Fruit fly (Drosophila melanogaster) whole organism, embryonic: ENCODE results near the gene SclA.
A peak's percentile ranks its signal among the peaks of the same experiment; 100 is the strongest.

Experiments
- CG10431 ChIP-seq: fragments of 200-800 bp; sonication (Bioruptor generic); optimal IDR thresholded peaks from 3 replicates; lab custom pipeline; 2018; ENCODE audit warnings: missing biosample characterization, mild to moderate bottlenecking, missing genetic modification characterization
- CG10959 ChIP-seq: fragments of 200-800 bp; sonication (Bioruptor generic); IDR thresholded peaks from 2 replicates; pipeline ENCODE4 v1.3.6; 2022; ENCODE audit warnings: missing biosample characterization, missing genetic modification characterization
- CG11456 ChIP-seq: fragments of 200-800 bp; sonication (Bioruptor generic); IDR thresholded peaks from 3 replicates; pipeline ENCODE4 v1.3.6; 2022; ENCODE audit warnings: missing biosample characterization, missing genetic modification characterization
- CG14050 ChIP-seq: fragments of 200-800 bp; sonication (Bioruptor generic); IDR thresholded peaks from 3 replicates; pipeline ENCODE4 v1.3.6; 2022; ENCODE audit warnings: missing biosample characterization, missing genetic modification characterization
- CG2678 ChIP-seq: fragments of 200-800 bp; sonication (Bioruptor generic); optimal IDR thresholded peaks from 3 replicates; lab custom pipeline; 2019; ENCODE audit warnings: missing biosample characterization, mild to moderate bottlenecking, missing genetic modification characterization, moderate library complexity
- CG2712 ChIP-seq: fragments of 200-800 bp; optimal IDR thresholded peaks from 3 replicates; lab custom pipeline; 2019; ENCODE audit warnings: missing biosample characterization, mild to moderate bottlenecking, missing genetic modification characterization, moderate library complexity
- CG6689 ChIP-seq: fragments of 200-800 bp; sonication (Bioruptor generic); IDR thresholded peaks from 2 replicates; pipeline ENCODE4 v1.3.6; 2022; ENCODE audit warnings: missing biosample characterization, missing genetic modification characterization
- CG7963 ChIP-seq: fragments of 200-800 bp; sonication (Bioruptor generic); IDR thresholded peaks from 3 replicates; pipeline ENCODE4 v1.3.6; 2022; ENCODE audit warnings: missing biosample characterization, missing genetic modification characterization; ENCODE audit not compliant: partially characterized antibody
- CG9215 ChIP-seq: fragments of 200-800 bp; sonication (Bioruptor generic); IDR thresholded peaks from 2 replicates; pipeline ENCODE4 v1.3.6; 2022; ENCODE audit warnings: missing biosample characterization, missing genetic modification characterization
- CG9609 ChIP-seq: fragments of 200-800 bp; sonication (Bioruptor generic); optimal IDR thresholded peaks from 3 replicates; lab custom pipeline; 2016; ENCODE audit warnings: missing biosample characterization, missing genetic modification characterization
- Camta ChIP-seq: fragments of 200-800 bp; sonication (Bioruptor generic); optimal IDR thresholded peaks from 2 replicates; lab custom pipeline; 2016; ENCODE audit warnings: missing biosample characterization, missing genetic modification characterization
- Chrac-16 ChIP-seq: fragments of 200-800 bp; sonication (Bioruptor generic); optimal IDR thresholded peaks from 3 replicates; lab custom pipeline; 2016; ENCODE audit warnings: missing biosample characterization, missing genetic modification characterization
- CkIIα-i1 ChIP-seq: fragments of 200-800 bp; sonication (Bioruptor generic); IDR thresholded peaks from 2 replicates; pipeline ENCODE4 v1.3.6; 2022; ENCODE audit warnings: missing biosample characterization, missing genetic modification characterization
- CoRest ChIP-seq: fragments of 200-800 bp; sonication (Bioruptor generic); optimal IDR thresholded peaks from 3 replicates; lab custom pipeline; 2018; ENCODE audit warnings: missing biosample characterization, mild to moderate bottlenecking, missing genetic modification characterization, moderate library complexity
- Dek ChIP-seq: fragments of 200-800 bp; sonication (Bioruptor generic); optimal IDR thresholded peaks from 3 replicates; lab custom pipeline; 2019; ENCODE audit warnings: missing biosample characterization, mild to moderate bottlenecking, missing genetic modification characterization, moderate library complexity
- Dip2 ChIP-seq: fragments of 200-800 bp; sonication (Bioruptor generic); IDR thresholded peaks from 2 replicates; pipeline ENCODE4 v1.3.6; 2022; ENCODE audit warnings: missing biosample characterization, missing genetic modification characterization
- H15 ChIP-seq: fragments of 200-800 bp; sonication (Bioruptor generic); IDR thresholded peaks from 3 replicates; pipeline ENCODE4 v1.3.6; 2022; ENCODE audit warnings: missing biosample characterization, missing genetic modification characterization
- HLH54F ChIP-seq: fragments of 200-800 bp; sonication (Bioruptor generic); optimal IDR thresholded peaks from 3 replicates; lab custom pipeline; 2016; ENCODE audit warnings: missing biosample characterization, missing genetic modification characterization
- Hr51 ChIP-seq, 2 experiments: fragments of 200-800 bp; sonication (Bioruptor generic); optimal IDR thresholded peaks; 2 replicates in 1 of 2; 3 replicates in 1 of 2; lab custom pipeline; 2016 to 2018; ENCODE audit warnings: missing biosample characterization in 2 of 2, missing genetic modification characterization in 2 of 2, mild to moderate bottlenecking in 1 of 2, moderate library complexity in 1 of 2
- MBD-R2 ChIP-seq: fragments of 200-800 bp; sonication (Bioruptor generic); IDR thresholded peaks from 2 replicates; pipeline ENCODE4 v1.3.6; 2022; ENCODE audit warnings: missing biosample characterization, missing genetic modification characterization
- Mes4 ChIP-seq: fragments of 200-800 bp; sonication (Bioruptor generic); optimal IDR thresholded peaks from 2 replicates; lab custom pipeline; 2016; ENCODE audit warnings: missing biosample characterization, missing genetic modification characterization
- Mrtf ChIP-seq: fragments of 200-800 bp; sonication (Bioruptor generic); IDR thresholded peaks from 3 replicates; pipeline ENCODE4 v1.3.6; 2022; ENCODE audit warnings: missing biosample characterization, missing genetic modification characterization
- Nf-YA ChIP-seq: fragments of 200-800 bp; sonication (Bioruptor generic); IDR thresholded peaks from 2 replicates; pipeline ENCODE4 v1.3.6; 2022; ENCODE audit warnings: missing biosample characterization, missing genetic modification characterization
- Pdp1 ChIP-seq, 2 experiments: fragments of 200-800 bp; sonication (Bioruptor generic); optimal IDR thresholded peaks; 3 replicates each; lab custom pipeline; 2016; ENCODE audit warnings: missing biosample characterization in 2 of 2, missing genetic modification characterization in 2 of 2, mild to moderate bottlenecking in 1 of 2, moderate library complexity in 1 of 2
- Ptx1 ChIP-seq: fragments of 200-800 bp; sonication (Bioruptor generic); IDR thresholded peaks from 2 replicates; pipeline ENCODE4 v1.3.6; 2022; ENCODE audit warnings: missing biosample characterization, missing genetic modification characterization
- Sry-δ ChIP-seq: fragments of 200-800 bp; sonication (Bioruptor generic); optimal IDR thresholded peaks from 2 replicates; lab custom pipeline; 2016; ENCODE audit warnings: missing biosample characterization, missing genetic modification characterization
- Xrp1 ChIP-seq: fragments of 200-800 bp; sonication (Bioruptor generic); IDR thresholded peaks from 2 replicates; pipeline ENCODE4 v1.3.6; 2022; ENCODE audit warnings: missing biosample characterization, missing genetic modification characterization
- bab2 ChIP-seq: fragments of 200-800 bp; sonication (Bioruptor generic); optimal IDR thresholded peaks from 2 replicates; lab custom pipeline; 2016; ENCODE audit warnings: missing biosample characterization, missing genetic modification characterization
- bbx ChIP-seq: fragments of 200-800 bp; sonication (Bioruptor generic); IDR thresholded peaks from 2 replicates; pipeline ENCODE4 v1.3.6; 2022; ENCODE audit warnings: missing biosample characterization, missing genetic modification characterization; ENCODE audit not compliant: partially characterized antibody
- corto ChIP-seq: fragments of 200-800 bp; sonication (Bioruptor generic); optimal IDR thresholded peaks from 2 replicates; lab custom pipeline; 2016; ENCODE audit warnings: missing biosample characterization, mild to moderate bottlenecking, missing genetic modification characterization, moderate library complexity
- crp ChIP-seq, 2 experiments: fragments of 200-800 bp; sonication (Bioruptor generic); optimal IDR thresholded peaks; 2 replicates in 1 of 2; 3 replicates in 1 of 2; lab custom pipeline; 2017; ENCODE audit warnings: missing biosample characterization in 2 of 2, missing genetic modification characterization in 2 of 2, mild to moderate bottlenecking in 1 of 2, moderate library complexity in 1 of 2
- cwo ChIP-seq: fragments of 200-800 bp; sonication (Bioruptor generic); optimal IDR thresholded peaks from 3 replicates; lab custom pipeline; 2017; ENCODE audit warnings: missing biosample characterization, missing genetic modification characterization, mild to moderate bottlenecking, moderate library complexity, missing genetic modification reagents
- da ChIP-seq: fragments of 200-800 bp; sonication (Bioruptor generic); optimal IDR thresholded peaks from 2 replicates; lab custom pipeline; 2016; ENCODE audit warnings: missing biosample characterization, missing genetic modification characterization
- dmrt99B ChIP-seq: fragments of 200-800 bp; sonication (Bioruptor generic); optimal IDR thresholded peaks from 2 replicates; lab custom pipeline; 2018; ENCODE audit warnings: missing biosample characterization, mild to moderate bottlenecking, missing genetic modification characterization, moderate library complexity
- esg ChIP-seq: fragments of 200-800 bp; sonication (Bioruptor generic); conservative IDR thresholded peaks from 2 replicates; pipeline ENCODE4 v1.3.6; 2022; ENCODE audit warnings: missing biosample characterization, missing genetic modification characterization
- exex ChIP-seq: fragments of 200-800 bp; sonication (Bioruptor generic); optimal IDR thresholded peaks from 4 replicates; lab custom pipeline; 2018; ENCODE audit warnings: missing biosample characterization, mild to moderate bottlenecking, missing genetic modification characterization, moderate library complexity
- fd3F ChIP-seq: fragments of 200-800 bp; sonication (Bioruptor generic); optimal IDR thresholded peaks from 2 replicates; lab custom pipeline; 2018; ENCODE audit warnings: missing biosample characterization, mild to moderate bottlenecking, missing genetic modification characterization, moderate library complexity
- gcm ChIP-seq: fragments of 200-800 bp; sonication (Bioruptor generic); optimal IDR thresholded peaks from 2 replicates; lab custom pipeline; 2019; ENCODE audit warnings: missing biosample characterization, mild to moderate bottlenecking, missing genetic modification characterization, moderate library complexity
- gsb ChIP-seq: fragments of 200-800 bp; sonication (Bioruptor generic); IDR thresholded peaks from 2 replicates; pipeline ENCODE4 v1.3.6; 2022; ENCODE audit warnings: missing biosample characterization, missing genetic modification characterization
- ham ChIP-seq: fragments of 200-800 bp; sonication (Bioruptor generic); IDR thresholded peaks from 2 replicates; pipeline ENCODE4 v1.3.6; 2022; ENCODE audit warnings: missing biosample characterization, missing genetic modification characterization
- kah ChIP-seq: fragments of 200-800 bp; sonication (Bioruptor generic); optimal IDR thresholded peaks from 2 replicates; lab custom pipeline; 2018; ENCODE audit warnings: missing biosample characterization, mild to moderate bottlenecking, missing genetic modification characterization
- knrl ChIP-seq: fragments of 200-800 bp; sonication (Bioruptor generic); IDR thresholded peaks from 3 replicates; pipeline ENCODE4 v1.3.6; 2022; ENCODE audit warnings: missing biosample characterization, missing genetic modification characterization; ENCODE audit not compliant: partially characterized antibody
- lab ChIP-seq: fragments of 200-800 bp; sonication (Bioruptor generic); optimal IDR thresholded peaks from 3 replicates; lab custom pipeline; 2017; ENCODE audit warnings: missing biosample characterization, missing genetic modification characterization, mild to moderate bottlenecking, moderate library complexity, missing genetic modification reagents
- phol ChIP-seq: fragments of 200-800 bp; sonication (Bioruptor generic); optimal IDR thresholded peaks from 3 replicates; lab custom pipeline; 2018; ENCODE audit warnings: missing biosample characterization, mild to moderate bottlenecking, missing genetic modification characterization, moderate library complexity
- pnt ChIP-seq: fragments of 200-800 bp; sonication (Bioruptor generic); optimal IDR thresholded peaks from 3 replicates; lab custom pipeline; 2016; ENCODE audit warnings: missing biosample characterization, missing genetic modification characterization
- scrt ChIP-seq: fragments of 200-800 bp; sonication (Bioruptor generic); optimal IDR thresholded peaks from 2 replicates; lab custom pipeline; 2018; ENCODE audit warnings: missing biosample characterization, mild to moderate bottlenecking, missing genetic modification characterization, moderate library complexity
- sima ChIP-seq: fragments of 200-800 bp; sonication (Bioruptor generic); optimal IDR thresholded peaks from 2 replicates; lab custom pipeline; 2016; ENCODE audit warnings: missing biosample characterization, missing genetic modification characterization
- stc ChIP-seq: fragments of 200-800 bp; sonication (Bioruptor generic); IDR thresholded peaks from 2 replicates; pipeline ENCODE4 v1.3.6; 2022; ENCODE audit warnings: missing biosample characterization, missing genetic modification characterization
- wek ChIP-seq: fragments of 200-800 bp; sonication (Bioruptor generic); optimal IDR thresholded peaks from 3 replicates; lab custom pipeline; 2018; ENCODE audit warnings: missing biosample characterization, mild to moderate bottlenecking, missing genetic modification characterization, moderate library complexity
- zen ChIP-seq: fragments of 200-800 bp; sonication (Bioruptor generic); optimal IDR thresholded peaks from 3 replicates; lab custom pipeline; 2018; ENCODE audit warnings: missing biosample characterization, mild to moderate bottlenecking, missing genetic modification characterization, moderate library complexity
- zfh1 ChIP-seq: fragments of 200-800 bp; sonication (Bioruptor generic); IDR thresholded peaks from 3 replicates; pipeline ENCODE4 v1.3.6; 2022; ENCODE audit warnings: missing biosample characterization, missing genetic modification characterization

SclA gene

DNA sequence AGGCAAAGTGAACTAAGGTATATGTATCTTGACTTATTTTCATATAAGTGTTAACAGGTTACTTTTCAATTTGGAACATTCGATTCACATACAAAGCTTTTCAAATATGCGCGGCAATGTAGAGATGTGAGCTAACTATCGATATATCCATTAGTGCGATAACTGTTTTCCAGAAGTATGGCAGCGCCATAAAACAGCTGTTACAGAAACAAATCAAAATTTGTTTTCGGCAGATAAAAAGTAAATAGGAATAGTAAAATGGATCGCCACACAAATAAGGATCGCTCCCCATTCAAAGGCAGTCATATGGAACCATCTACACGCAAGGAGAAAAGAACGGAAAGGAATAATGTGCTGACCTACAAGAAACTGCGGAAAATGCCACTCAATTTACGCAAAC, 41.5 kb downstream of the SclA start, which contains the start of the genes CG32832, CG31743 and CG34313 (continued):
- TF ChIP-seq corto (GFP tag; lab: Kevin White, UChicago) (no peak), esg (GFP tag; lab: Robert Waterston, UW) (no peak), Dek (tag; lab: Kevin White, UChicago) (no peak), CG10959 (no peak), CkIIα-i1 (no peak), bab2 (GFP tag; lab: Kevin White, UChicago) (no peak), CG2712 (tag; lab: Kevin White, UChicago) (no peak), Mrtf (GFP tag; lab: Robert Waterston, UW) (no peak), Chrac-16 (no peak), Camta (no peak), CG10431 (GFP tag; lab: Kevin White, UChicago) (no peak), fd3F (no peak), Dip2 (GFP tag; lab: Robert Waterston, UW) (no peak), Sry-δ (GFP tag; lab: Kevin White, UChicago) (peak; percentile 95), gcm (GFP tag; lab: Kevin White, UChicago) (no peak), CoRest (peak; percentile 20), CG14050 (GFP tag; lab: Robert Waterston, UW) (no peak), wek (GFP tag; lab: Kevin White, UChicago) (no peak), Hr51 (GFP tag; optimal IDR thresholded peaks at IDR 0.05; lab: Kevin White, UChicago) (no peak), phol (tag; lab: Kevin White, UChicago) (no peak), pnt (GFP tag; lab: Kevin White, UChicago) (no peak), CG2678 (tag; lab: Kevin White, UChicago) (no peak), Xrp1 (GFP tag; lab: Robert Waterston, UW) (no peak), dmrt99B (tag; lab: Kevin White, UChicago) (no peak), MBD-R2 (GFP tag; lab: Robert Waterston, UW) (peak; percentile 88), Nf-YA (GFP tag; lab: Robert Waterston, UW) (no peak), ham (GFP tag; lab: Robert Waterston, UW) (no peak), Pdp1 (GFP tag; optimal IDR thresholded peaks at IDR 0.05; lab: Kevin White, UChicago) (peak in 1 of 2 experiments; percentile 30), kah (GFP tag; lab: Kevin White, UChicago) (no peak), cwo (no peak), HLH54F (GFP tag; lab: Kevin White, UChicago) (no peak), CG9215 (GFP tag; lab: Robert Waterston, UW) (no peak), crp (GFP tag; optimal IDR thresholded peaks at IDR 0.05; lab: Kevin White, UChicago) (peak; percentile 77 to 97), zfh1 (GFP tag; lab: Robert Waterston, UW) (no peak), CG11456 (no peak), H15 (GFP tag; lab: Robert Waterston, UW) (no peak), sima (GFP tag; lab: Kevin White, UChicago) (no peak), gsb (GFP tag; lab: Robert Waterston, UW) (no peak), lab (no peak), da (GFP tag; lab: Kevin White, UChicago) (no peak), Ptx1 (GFP tag; lab: Robert Waterston, UW) (no peak), bbx (peak; percentile 80), CG9609 (no peak), scrt (no peak), exex (tag; lab: Kevin White, UChicago) (peak; percentile 20), CG6689 (GFP tag; lab: Robert Waterston, UW) (no peak), zen (peak; percentile 9), Mes4 (no peak), stc (GFP tag; lab: Robert Waterston, UW) (no peak), CG7963 (GFP tag; lab: Robert Waterston, UW) (no peak), knrl (GFP tag; lab: Robert Waterston, UW) (peak; percentile 74)
